Fruit fly (Drosophila melanogaster): ENCODE measurements around the gene Nmnat.

Gene Nmnat

DNA sequence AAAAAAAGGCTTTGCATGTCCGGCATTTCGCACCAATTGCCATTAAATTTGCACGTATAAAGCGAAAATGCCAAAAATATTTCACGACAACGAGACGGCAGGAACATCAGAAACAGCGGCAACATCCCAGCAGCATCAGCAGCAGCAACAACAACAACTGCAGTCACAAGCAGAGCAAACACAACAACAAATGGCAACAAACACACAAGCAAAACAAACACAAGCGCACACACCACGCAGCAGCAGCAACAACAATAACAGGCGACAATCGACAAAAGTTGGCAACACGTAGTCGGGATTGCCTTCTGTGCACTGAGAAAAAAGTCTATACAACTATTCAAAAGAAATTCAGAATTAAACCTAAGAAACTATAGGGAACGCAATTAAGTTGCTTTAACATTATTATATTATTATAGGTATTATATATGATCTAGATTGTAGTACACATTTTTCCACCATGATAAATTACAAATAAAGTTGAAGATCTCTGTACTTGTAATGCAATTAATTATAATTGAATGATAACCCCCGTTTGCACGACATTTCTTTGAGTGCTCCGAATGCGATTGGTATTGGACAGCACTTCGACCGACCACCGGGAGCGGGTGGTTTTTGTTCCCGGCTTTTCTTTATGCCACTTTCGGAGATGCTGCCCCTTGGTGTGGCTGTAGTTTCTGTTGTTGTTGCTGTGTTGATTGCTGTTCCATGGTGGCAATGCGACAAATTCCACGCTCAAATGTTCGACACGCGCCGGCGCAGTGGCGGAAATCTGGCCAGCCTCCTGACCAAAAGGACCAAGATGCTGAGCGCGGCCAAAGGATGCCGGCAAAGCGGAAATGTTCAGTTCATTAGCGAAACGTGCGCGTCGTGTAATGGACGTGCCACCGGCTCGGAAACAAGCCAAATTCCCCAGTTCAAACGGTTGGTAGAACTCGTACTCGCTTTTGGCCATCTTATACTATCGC, 38.8 kb downstream of the Nmnat start, which contains the start of gene tnc (continued):
- peak; percentile 85 for TF ChIP-seq CG2678 (tag; optimal IDR thresholded peaks at IDR 0.05)
- peak; percentile 16 for TF ChIP-seq CG12942 (GFP tag; optimal IDR thresholded peaks at IDR 0.05)
- TF ChIP-seq bab2 (GFP tag; optimal IDR thresholded peaks at IDR 0.05) = no peak
- TF ChIP-seq salm (tag; optimal IDR thresholded peaks at IDR 0.05) = no peak
- peak; percentile 31 for TF ChIP-seq CG10147 (GFP tag; optimal IDR thresholded peaks at IDR 0.05)
- peak; percentile 39 for TF ChIP-seq CG12659 (GFP tag; optimal IDR thresholded peaks at IDR 0.05)
- TF ChIP-seq ssp (GFP tag; IDR thresholded peaks at IDR 0.05) = peak; percentile 40; the same call in 1 of the 2 replicates
- peak; percentile 85 for TF ChIP-seq CG18599 (GFP tag; optimal IDR thresholded peaks at IDR 0.05)
- TF ChIP-seq aop (GFP tag; IDR thresholded peaks at IDR 0.05) = no peak
- TF ChIP-seq CG14441 (GFP tag; IDR thresholded peaks at IDR 0.05) = 0 out of 2 replicates have a peak, but pooled peaks have one; percentile 18
- TF ChIP-seq zfh1 (GFP tag; IDR thresholded peaks at IDR 0.05) = no peak
- TF ChIP-seq CG6854 (GFP tag; optimal IDR thresholded peaks at IDR 0.05) = peak; percentile 33
- peak; percentile 50 for TF ChIP-seq ATbp (GFP tag; optimal IDR thresholded peaks at IDR 0.05)
- TF ChIP-seq Camta (GFP tag; optimal IDR thresholded peaks at IDR 0.05) = no peak
- no peak for TF ChIP-seq slou (GFP tag; optimal IDR thresholded peaks at IDR 0.05)
- TF ChIP-seq CG15696 (tag; optimal IDR thresholded peaks at IDR 0.05) = peak; percentile 19
- TF ChIP-seq nom (GFP tag; optimal IDR thresholded peaks at IDR 0.05) = peak; percentile 11
- peak; percentile 34 for TF ChIP-seq Abd-B (GFP tag; optimal IDR thresholded peaks at IDR 0.05)
- no peak for TF ChIP-seq CG1647 (GFP tag; optimal IDR thresholded peaks at IDR 0.05)
- no peak for TF ChIP-seq danr (GFP tag; IDR thresholded peaks at IDR 0.05)
- TF ChIP-seq Neu2 (GFP tag; optimal IDR thresholded peaks at IDR 0.05; ENCODE audit: borderline replicate concordance) = no peak
- peak; percentile 60 for TF ChIP-seq lbe (GFP tag; optimal IDR thresholded peaks at IDR 0.05)
- TF ChIP-seq CG5953 (GFP tag; IDR thresholded peaks at IDR 0.05) = no peak
- TF ChIP-seq Asciz (GFP tag; optimal IDR thresholded peaks at IDR 0.05) = peak; percentile 32
- no peak for TF ChIP-seq CG8290 (GFP tag; optimal IDR thresholded peaks at IDR 0.05)
- TF ChIP-seq CG8290 (tag; optimal IDR thresholded peaks at IDR 0.05) = no peak
- 0 out of 2 replicates have a peak, but pooled peaks have one; percentile 11 for TF ChIP-seq Atf6 (GFP tag; IDR thresholded peaks at IDR 0.05)
- peak; percentile 13 for TF ChIP-seq CG18476 (GFP tag; optimal IDR thresholded peaks at IDR 0.05)
- peak; percentile 75 for TF ChIP-seq lab (GFP tag; optimal IDR thresholded peaks at IDR 0.05)
- no peak for TF ChIP-seq Hr39 (optimal IDR thresholded peaks at IDR 0.05)
- TF ChIP-seq CG30431 (GFP tag; optimal IDR thresholded peaks at IDR 0.05) = no peak
- TF ChIP-seq CG3995 (GFP tag; optimal IDR thresholded peaks at IDR 0.05) = no peak
- TF ChIP-seq CG2712 (tag; optimal IDR thresholded peaks at IDR 0.05) = peak; percentile 69
- TF ChIP-seq CG17385 (GFP tag; optimal IDR thresholded peaks at IDR 0.05) = peak; percentile 31
- TF ChIP-seq CG17186 (GFP tag; optimal IDR thresholded peaks at IDR 0.05) = no peak
- peak; percentile 35; the same call in 1 of the 2 replicates for TF ChIP-seq CG9932 (GFP tag; IDR thresholded peaks at IDR 0.05)
- no peak for TF ChIP-seq Sry-β (GFP tag; optimal IDR thresholded peaks at IDR 0.05)
- no peak for TF ChIP-seq NFAT (GFP tag; IDR thresholded peaks at IDR 0.05)
- TF ChIP-seq NC2β (GFP tag; optimal IDR thresholded peaks at IDR 0.05) = no peak
- TF ChIP-seq Vsx1 (GFP tag; optimal IDR thresholded peaks at IDR 0.05) = no peak
- TF ChIP-seq CG4328 (GFP tag; optimal IDR thresholded peaks at IDR 0.05) = peak; percentile 38
- TF ChIP-seq kay (GFP tag; optimal IDR thresholded peaks at IDR 0.05) = no peak
- no peak for TF ChIP-seq HLHmδ (GFP tag; optimal IDR thresholded peaks at IDR 0.05)
- TF ChIP-seq CG6765 (GFP tag; optimal IDR thresholded peaks at IDR 0.05) = peak; percentile 51
- no peak for TF ChIP-seq cad (GFP tag; optimal IDR thresholded peaks at IDR 0.05)
- peak in 1 of 3 experiments; percentile 50 for TF ChIP-seq lola (GFP tag; optimal IDR thresholded peaks at IDR 0.05)
- TF ChIP-seq tin (GFP tag; optimal IDR thresholded peaks at IDR 0.05) = peak; percentile 15
- peak; percentile 61 for TF ChIP-seq PHDP (tag; optimal IDR thresholded peaks at IDR 0.05)
